Worm (Caenorhabditis elegans): ENCODE results near the gene C09G5.13.

C09G5.13 gene

ce11 chrII:10760801-10761200 is 43.6 kb downstream of the C09G5.13 start:
- TF ChIP-seq gmeb-1 (tag; optimal IDR thresholded peaks at IDR 0.05) = no peak
- no peak for TF ChIP-seq nhr-77 (tag; optimal IDR thresholded peaks at IDR 0.05)
- no peak for TF ChIP-seq mdl-1 (tag; optimal IDR thresholded peaks at IDR 0.05)
- TF ChIP-seq unc-55 (GFP tag; optimal IDR thresholded peaks at IDR 0.05) = no peak
- TF ChIP-seq C34F6.9 (tag; optimal IDR thresholded peaks at IDR 0.05) = no peak
- no peak for TF ChIP-seq ztf-1 (GFP tag; conservative IDR thresholded peaks at IDR 0.05)
- TF ChIP-seq lsy-2 (tag; optimal IDR thresholded peaks at IDR 0.05) = no peak
- no peak for TF ChIP-seq unc-62 (GFP tag; optimal IDR thresholded peaks at IDR 0.05)
- TF ChIP-seq ztf-4 (tag; optimal IDR thresholded peaks at IDR 0.05) = no peak
- no peak for TF ChIP-seq peb-1 (tag; optimal IDR thresholded peaks at IDR 0.05)
- no peak for TF ChIP-seq dmd-4 (tag; optimal IDR thresholded peaks at IDR 0.05)
- no peak for TF ChIP-seq ceh-16 (tag; optimal IDR thresholded peaks at IDR 0.05)
- no peak for TF ChIP-seq elt-3 (tag; optimal IDR thresholded peaks at IDR 0.05)
- TF ChIP-seq skn-1 (tag; optimal IDR thresholded peaks at IDR 0.05) = no peak
- no peak for TF ChIP-seq blmp-1 (tag; optimal IDR thresholded peaks at IDR 0.05; ENCODE audit: insufficient read depth)
- TF ChIP-seq nhr-12 (tag; optimal IDR thresholded peaks at IDR 0.05) = no peak

- no peak for TF ChIP-seq gmeb-1 (tag; optimal IDR thresholded peaks at IDR 0.05)
- TF ChIP-seq sem-4 (tag; optimal IDR thresholded peaks at IDR 0.05) = no peak
- TF ChIP-seq ztf-11 (tag; optimal IDR thresholded peaks at IDR 0.05) = no peak
- no peak for TF ChIP-seq nhr-10 (tag; optimal IDR thresholded peaks at IDR 0.05)
- TF ChIP-seq elt-1 (tag; optimal IDR thresholded peaks at IDR 0.05) = no peak
- TF ChIP-seq ceh-82 (tag; optimal IDR thresholded peaks at IDR 0.05) = no peak
- TF ChIP-seq ama-1 (optimal IDR thresholded peaks at IDR 0.05) = no peak
- no peak for TF ChIP-seq nhr-129 (tag; optimal IDR thresholded peaks at IDR 0.05)
Observed at ce11 chrII:10761653-10762052, 44.4 kb downstream of the C09G5.13 start.

ce11 chrII:10765238-10765637 is 48.0 kb downstream of the C09G5.13 start:
- no peak for TF ChIP-seq ztf-1 (GFP tag; conservative IDR thresholded peaks at IDR 0.05)
- no peak for TF ChIP-seq skn-1 (tag; optimal IDR thresholded peaks at IDR 0.05)
- TF ChIP-seq alr-1 (tag; optimal IDR thresholded peaks at IDR 0.05) = no peak
- no peak for TF ChIP-seq elt-1 (tag; optimal IDR thresholded peaks at IDR 0.05)
- TF ChIP-seq ztf-11 (tag; optimal IDR thresholded peaks at IDR 0.05) = no peak
- TF ChIP-seq C34F6.9 (tag; optimal IDR thresholded peaks at IDR 0.05) = no peak

- TF ChIP-seq C34F6.9 (tag; optimal IDR thresholded peaks at IDR 0.05) (no peak), lsy-2 (tag; optimal IDR thresholded peaks at IDR 0.05) (no peak), ZK546.5 (tag; optimal IDR thresholded peaks at IDR 0.05) (no peak), ceh-82 (tag; optimal IDR thresholded peaks at IDR 0.05) (no peak), sma-9 (GFP tag; optimal IDR thresholded peaks at IDR 0.05) (no peak), sma-9 (tag; optimal IDR thresholded peaks at IDR 0.05) (no peak), skn-1 (tag; optimal IDR thresholded peaks at IDR 0.05) (no peak), egl-27 (tag; optimal IDR thresholded peaks at IDR 0.05) (no peak), zag-1 (tag; optimal IDR thresholded peaks at IDR 0.05) (no peak), blmp-1 (tag; optimal IDR thresholded peaks at IDR 0.05; ENCODE audit: insufficient read depth) (no peak), gmeb-1 (tag; optimal IDR thresholded peaks at IDR 0.05) (no peak), nhr-12 (tag; optimal IDR thresholded peaks at IDR 0.05) (no peak), unc-39 (tag; optimal IDR thresholded peaks at IDR 0.05) (no peak), lin-11 (tag; optimal IDR thresholded peaks at IDR 0.05) (no peak)
Observed at ce11 chrII:10766773-10767172, 49.5 kb downstream of the C09G5.13 start.

- TF ChIP-seq ceh-16 (tag; optimal IDR thresholded peaks at IDR 0.05) = no peak
- TF ChIP-seq Y55F3AM.14 (GFP tag; optimal IDR thresholded peaks at IDR 0.05) = no peak
- no peak for TF ChIP-seq ztf-11 (tag; optimal IDR thresholded peaks at IDR 0.05)
Observed at ce11 chrII:10767977-10768376, 50.8 kb downstream of the C09G5.13 start.

Data from whole organism, L2 larva.